Worm (Caenorhabditis elegans) whole organism, early embryonic: ENCODE measurements around the gene npr-39.

Experiments used
- B0310.2 ChIP-seq: sonication (generic microtip); optimal IDR thresholded peaks from 2 replicates; lab custom pipeline; 2016; ENCODE audit warnings: mild to moderate bottlenecking, missing genetic modification characterization, missing compliant biosample characterization
- F13C5.2 ChIP-seq: sonication (generic microtip); optimal IDR thresholded peaks from 2 replicates; lab custom pipeline; 2017; ENCODE audit warnings: mild to moderate bottlenecking, missing genetic modification characterization, inconsistent platforms, missing compliant biosample characterization
- aly-1 ChIP-seq: sonication (generic microtip); optimal IDR thresholded peaks from 2 replicates; lab custom pipeline; 2016; ENCODE audit warnings: missing genetic modification characterization, missing compliant biosample characterization
- ama-1 ChIP-seq: fragments of 150-350 bp; optimal IDR thresholded peaks from 2 replicates; lab custom pipeline; 2014
- ceh-13 ChIP-seq: fragments of 200-800 bp; sonication (Bioruptor generic); optimal IDR thresholded peaks from 2 replicates; lab custom pipeline; 2018; ENCODE audit warnings: mild to moderate bottlenecking, missing genetic modification characterization, missing compliant biosample characterization
- ceh-36 ChIP-seq: sonication (generic microtip); optimal IDR thresholded peaks from 2 replicates; lab custom pipeline; 2016; ENCODE audit warnings: missing genetic modification characterization, inconsistent platforms, missing compliant biosample characterization
- ets-7 ChIP-seq: sonication (generic microtip); optimal IDR thresholded peaks from 2 replicates; lab custom pipeline; 2016; ENCODE audit warnings: missing genotype, missing genetic modification characterization, missing compliant biosample characterization
- flt-1 ChIP-seq: fragments of 200-800 bp; sonication (Bioruptor generic); IDR thresholded peaks from 2 replicates; pipeline ENCODE4 v1.3.6; 2022; ENCODE audit warnings: missing genetic modification characterization, missing compliant biosample characterization
- hmbx-1 ChIP-seq: sonication (generic microtip); optimal IDR thresholded peaks from 2 replicates; lab custom pipeline; 2016; ENCODE audit warnings: mild to moderate bottlenecking, missing genetic modification characterization, missing compliant biosample characterization
- hmg-4 ChIP-seq: fragments of 200-800 bp; sonication (Bioruptor generic); optimal IDR thresholded peaks from 2 replicates; lab custom pipeline; 2018; ENCODE audit warnings: mild to moderate bottlenecking, missing genetic modification characterization, missing compliant biosample characterization
- hnd-1 ChIP-seq: sonication (generic microtip); optimal IDR thresholded peaks from 2 replicates; lab custom pipeline; 2016; ENCODE audit warnings: missing genetic modification characterization, missing compliant biosample characterization
- pes-1 ChIP-seq: fragments of 200-800 bp; sonication (Bioruptor generic); IDR thresholded peaks from 2 replicates; pipeline ENCODE4 v1.3.6; 2022; ENCODE audit warnings: missing genetic modification reagents, missing genetic modification characterization, missing compliant biosample characterization
- scrt-1 ChIP-seq: fragments of 200-800 bp; sonication (Bioruptor generic); IDR thresholded peaks from 2 replicates; pipeline ENCODE4 v1.3.6; 2022; ENCODE audit warnings: missing genetic modification characterization, missing compliant biosample characterization
- sea-1 ChIP-seq: fragments of 200-800 bp; sonication (Bioruptor generic); conservative IDR thresholded peaks from 2 replicates; pipeline ENCODE4 v1.3.6; 2022; ENCODE audit warnings: missing genetic modification characterization, missing compliant biosample characterization
- tbx-11 ChIP-seq: fragments of 200-800 bp; sonication (Bioruptor generic); IDR thresholded peaks from 2 replicates; pipeline ENCODE4 v1.3.6; 2022; ENCODE audit warnings: missing genetic modification characterization, missing compliant biosample characterization
- tbx-37 ChIP-seq: fragments of 200-800 bp; sonication (Bioruptor generic); conservative IDR thresholded peaks from 2 replicates; pipeline ENCODE4 v1.3.6; 2022; ENCODE audit warnings: missing genetic modification reagents, missing genetic modification characterization, missing compliant biosample characterization
- tra-4 ChIP-seq: sonication (generic microtip); optimal IDR thresholded peaks from 2 replicates; lab custom pipeline; 2017; ENCODE audit warnings: missing genetic modification characterization, missing compliant biosample characterization

The npr-39 gene

DNA sequence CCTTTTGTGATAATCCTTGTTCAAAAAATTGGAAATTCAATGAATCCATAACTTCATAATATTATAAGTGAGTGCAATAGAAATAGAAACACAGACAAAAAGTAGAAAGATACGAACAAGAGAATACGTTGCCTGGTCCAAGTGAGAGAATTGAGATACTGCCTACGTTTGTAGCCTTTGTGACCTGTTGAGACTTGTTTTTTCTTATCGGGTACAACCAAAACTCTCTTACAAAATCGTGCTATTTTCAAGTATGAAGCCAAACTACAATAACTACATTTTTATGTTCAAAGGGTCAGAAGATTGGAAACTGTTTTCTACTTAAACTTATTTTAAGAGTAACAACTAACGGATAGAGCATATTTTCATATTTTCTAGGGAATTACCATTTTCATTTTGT, 14.8 kb downstream of the npr-39 start, which contains the start of gene nhr-205:
TSS of gene nhr-205 (minus strand) at position 141 of the 400 bp plus-strand sequence.
- no peak for TF ChIP-seq hmbx-1 (tag; lab: Kevin White, UChicago)
- TF ChIP-seq flt-1 (GFP tag; lab: Robert Waterston, UW) = no peak
- TF ChIP-seq hnd-1 (tag; lab: Kevin White, UChicago) = no peak
- no peak for TF ChIP-seq scrt-1 (GFP tag; lab: Robert Waterston, UW)
- no peak for TF ChIP-seq B0310.2 (tag; lab: Kevin White, UChicago)
- TF ChIP-seq tbx-37 = no peak
- no peak for TF ChIP-seq ceh-13 (GFP tag; lab: Kevin White, UChicago)

DNA sequence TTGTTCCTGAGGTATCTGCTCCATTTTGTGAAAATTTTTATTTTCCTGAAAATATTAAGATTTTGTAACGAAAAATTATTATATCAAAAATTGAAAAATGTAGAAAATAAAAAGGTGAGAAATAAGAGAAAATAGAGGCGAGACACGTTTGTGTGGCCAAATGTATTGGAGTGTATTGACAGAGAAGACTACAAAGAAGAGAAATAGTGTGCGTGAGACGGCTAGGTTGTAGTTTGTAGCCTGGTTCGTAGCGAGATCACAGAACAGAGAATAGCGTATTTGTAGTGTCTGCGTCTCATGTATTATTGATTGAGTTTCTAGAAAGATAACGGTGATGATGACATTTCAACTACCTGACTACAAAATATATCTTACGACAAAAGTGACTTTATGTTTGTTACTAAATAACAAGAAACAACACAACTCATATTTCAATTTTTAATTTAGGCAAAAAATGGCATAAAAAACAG, 17.2 kb downstream of the npr-39 start, which contains the start of gene nhr-12:
TSS of gene nhr-12 (minus strand) at position 51 of the 470 bp plus-strand sequence.
- TF ChIP-seq flt-1 (GFP tag; lab: Robert Waterston, UW) (no peak), scrt-1 (GFP tag; lab: Robert Waterston, UW) (no peak), aly-1 (no peak), ets-7 (no peak), hmg-4 (GFP tag; lab: Kevin White, UChicago) (no peak), tbx-11 (no peak), tbx-37 (no peak), F13C5.2 (no peak), ceh-36 (tag; lab: Kevin White, UChicago) (no peak), sea-1 (no peak), ceh-13 (GFP tag; lab: Kevin White, UChicago) (no peak), pes-1 (GFP tag; lab: Robert Waterston, UW) (no peak), hmbx-1 (tag; lab: Kevin White, UChicago) (no peak), hnd-1 (tag; lab: Kevin White, UChicago) (no peak), ama-1 (lab: Kevin White, UChicago) (no peak)

DNA sequence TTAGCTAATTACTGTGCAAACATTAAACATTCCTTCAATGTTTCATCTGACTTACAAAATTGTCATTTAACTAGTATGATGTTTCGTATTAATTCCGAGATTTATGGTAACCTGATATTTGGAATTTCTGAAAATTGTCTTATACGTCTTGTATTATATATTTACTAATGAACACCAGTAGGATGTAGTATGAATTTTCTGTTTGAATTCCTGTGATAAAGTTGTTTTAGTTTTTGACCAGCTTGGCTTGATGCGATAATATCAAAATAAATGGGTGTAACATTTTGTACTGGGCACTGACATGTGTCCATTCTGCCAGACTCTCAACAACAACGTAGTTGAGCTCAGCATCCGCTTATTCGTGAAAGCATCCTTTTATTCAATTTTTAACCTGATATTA, 18.0 kb downstream of the npr-39 start, which contains the start of gene R04B5.6:
TSS of gene R04B5.6 (plus strand) at position 301 of the 400 bp plus-strand sequence.
- TF ChIP-seq flt-1 (GFP tag; lab: Robert Waterston, UW) = no peak
- TF ChIP-seq F13C5.2 = no peak
- no peak for TF ChIP-seq ceh-13 (GFP tag; lab: Kevin White, UChicago)
- TF ChIP-seq pes-1 (GFP tag; lab: Robert Waterston, UW) = no peak
- no peak for TF ChIP-seq B0310.2 (tag; lab: Kevin White, UChicago)
- TF ChIP-seq tra-4 (tag; lab: Kevin White, UChicago) = no peak
- no peak for TF ChIP-seq hnd-1 (tag; lab: Kevin White, UChicago)
- no peak for TF ChIP-seq sea-1
- no peak for TF ChIP-seq hmbx-1 (tag; lab: Kevin White, UChicago)
- no peak for TF ChIP-seq hmg-4 (GFP tag; lab: Kevin White, UChicago)
- TF ChIP-seq tbx-37 = no peak
- TF ChIP-seq aly-1 = no peak

DNA sequence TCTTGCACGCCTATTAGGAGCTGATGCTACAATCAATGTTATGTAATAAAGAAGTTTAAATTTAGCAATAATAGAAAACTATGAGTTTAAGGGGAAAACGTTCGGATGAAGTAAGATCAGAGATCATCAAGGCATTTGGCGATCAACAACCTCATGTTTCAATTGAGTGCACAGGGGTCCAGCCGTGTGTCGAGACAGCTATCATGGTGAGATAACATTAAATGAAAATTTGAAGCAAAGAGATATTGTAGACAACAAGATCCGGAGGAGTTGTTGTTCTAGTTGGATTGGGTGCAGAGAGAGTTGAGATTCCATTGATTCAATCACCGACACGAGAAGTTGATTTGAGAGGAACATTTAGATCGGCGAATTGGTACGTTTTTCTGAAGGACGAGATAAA, 19.3 kb downstream of the npr-39 start:
- TF ChIP-seq ceh-36 (tag; lab: Kevin White, UChicago) = no peak
- no peak for TF ChIP-seq B0310.2 (tag; lab: Kevin White, UChicago)
- no peak for TF ChIP-seq F13C5.2
- TF ChIP-seq ets-7 = no peak
- TF ChIP-seq hmg-4 (GFP tag; lab: Kevin White, UChicago) = no peak
- TF ChIP-seq ama-1 (lab: Kevin White, UChicago) = no peak
- no peak for TF ChIP-seq scrt-1 (GFP tag; lab: Robert Waterston, UW)

DNA sequence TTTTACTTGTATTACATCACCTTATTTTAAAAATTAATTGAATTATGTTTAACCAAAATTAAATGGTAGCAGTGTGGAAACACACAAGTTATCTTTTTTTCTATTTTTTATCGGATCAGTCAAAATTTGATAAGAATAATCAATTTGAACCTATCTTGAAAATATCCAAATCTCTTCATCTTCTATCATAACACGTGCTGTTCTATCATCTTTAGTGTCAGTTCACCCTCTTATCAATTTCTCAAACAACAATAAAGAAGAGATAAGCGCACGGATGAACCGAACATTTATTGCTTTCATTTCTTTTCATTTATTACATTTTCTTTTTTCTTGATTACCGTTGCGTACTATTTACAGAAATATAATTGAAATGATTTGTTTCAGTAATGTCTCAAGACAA, 20.2 kb downstream of the npr-39 start, which contains the start of gene R04B5.5:
TSS of gene R04B5.5 (plus strand) at position 378 of the 400 bp plus-strand sequence.
- TF ChIP-seq tra-4 (tag; lab: Kevin White, UChicago) (no peak), F13C5.2 (no peak), B0310.2 (tag; lab: Kevin White, UChicago) (no peak), tbx-11 (no peak), aly-1 (no peak), flt-1 (GFP tag; lab: Robert Waterston, UW) (no peak)

DNA sequence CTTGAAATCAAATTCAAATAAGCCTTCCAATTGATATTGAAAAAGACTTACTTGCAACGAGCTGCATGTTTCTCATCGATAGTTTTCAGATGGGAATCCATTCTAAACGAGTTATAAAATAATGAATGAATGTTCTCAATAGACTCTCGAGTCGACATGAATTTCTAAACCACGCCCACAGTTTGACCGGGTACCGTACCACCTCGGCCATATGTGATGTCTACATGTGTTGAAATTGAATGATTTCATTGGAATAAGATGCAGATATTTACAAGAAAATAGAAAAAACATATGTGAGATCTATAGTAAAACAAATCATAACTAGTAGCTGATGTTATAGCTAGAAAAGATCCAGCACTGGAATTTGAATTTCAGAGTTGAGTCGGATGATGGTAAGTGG, 23.6 kb downstream of the npr-39 start, which contains the start of gene R04B5.7:
TSS of gene R04B5.7 (minus strand) at position 101 of the 400 bp plus-strand sequence.
- TF ChIP-seq sea-1 = no peak
- no peak for TF ChIP-seq tbx-37
- TF ChIP-seq flt-1 (GFP tag; lab: Robert Waterston, UW) = no peak
- no peak for TF ChIP-seq hnd-1 (tag; lab: Kevin White, UChicago)
- no peak for TF ChIP-seq hmbx-1 (tag; lab: Kevin White, UChicago)
- no peak for TF ChIP-seq tra-4 (tag; lab: Kevin White, UChicago)
- no peak for TF ChIP-seq ama-1 (lab: Kevin White, UChicago)
- no peak for TF ChIP-seq hmg-4 (GFP tag; lab: Kevin White, UChicago)
- no peak for TF ChIP-seq B0310.2 (tag; lab: Kevin White, UChicago)
- TF ChIP-seq scrt-1 (GFP tag; lab: Robert Waterston, UW) = no peak

DNA sequence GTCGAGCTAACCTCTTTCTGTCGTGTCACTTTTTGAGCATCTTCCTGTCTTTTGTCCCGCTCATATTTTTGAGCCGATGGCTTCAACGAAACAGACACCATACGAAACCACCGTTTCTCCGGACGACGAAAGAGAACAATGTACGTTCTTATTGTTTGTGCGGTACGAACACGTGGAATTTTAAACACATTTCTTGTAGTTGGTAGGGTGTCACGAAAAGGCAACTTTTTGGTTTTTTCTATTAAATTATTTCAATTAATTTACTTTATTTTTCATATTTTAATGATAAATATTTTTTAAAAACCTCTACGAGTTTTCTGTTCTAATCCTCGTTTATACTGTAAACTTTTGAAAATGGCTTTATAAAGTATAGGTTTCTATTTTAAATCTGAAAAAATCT, 24.3 kb downstream of the npr-39 start, which contains the start of gene R04B5.11:
TSS of gene R04B5.11 (minus strand) at position 101 of the 400 bp plus-strand sequence.
- TF ChIP-seq pes-1 (GFP tag; lab: Robert Waterston, UW) (no peak), ceh-36 (tag; lab: Kevin White, UChicago) (no peak), B0310.2 (tag; lab: Kevin White, UChicago) (no peak), hmbx-1 (tag; lab: Kevin White, UChicago) (no peak), ets-7 (no peak), hmg-4 (GFP tag; lab: Kevin White, UChicago) (no peak), scrt-1 (GFP tag; lab: Robert Waterston, UW) (no peak), tbx-11 (no peak), sea-1 (no peak), ama-1 (lab: Kevin White, UChicago) (no peak), ceh-13 (GFP tag; lab: Kevin White, UChicago) (no peak), hnd-1 (tag; lab: Kevin White, UChicago) (no peak), F13C5.2 (no peak), tbx-37 (no peak), tra-4 (tag; lab: Kevin White, UChicago) (no peak)
